Fruit fly (Drosophila melanogaster) whole organism, embryonic: ENCODE results near the gene crol.

Experiments
- ATbp ChIP-seq: fragments of 200-800 bp; sonication (Bioruptor generic); optimal IDR thresholded peaks from 2 replicates; lab custom pipeline; 2017; ENCODE audit warnings: missing biosample characterization, mild to moderate bottlenecking, missing genetic modification characterization, missing genetic modification reagents
- Atf3 ChIP-seq: fragments of 200-800 bp; sonication (Bioruptor generic); optimal IDR thresholded peaks from 3 replicates; lab custom pipeline; 2016; ENCODE audit warnings: missing biosample characterization, missing genetic modification characterization
- CG10267 ChIP-seq: fragments of 200-800 bp; sonication (Bioruptor generic); optimal IDR thresholded peaks from 2 replicates; lab custom pipeline; 2018; ENCODE audit warnings: missing biosample characterization, mild to moderate bottlenecking, missing genetic modification characterization, moderate library complexity
- CG11398 ChIP-seq: fragments of 200-800 bp; sonication (Bioruptor generic); optimal IDR thresholded peaks from 2 replicates; lab custom pipeline; 2016; ENCODE audit warnings: missing biosample characterization, missing genetic modification characterization
- CG14860 ChIP-seq: fragments of 200-800 bp; sonication (Bioruptor generic); IDR thresholded peaks from 3 replicates; pipeline ENCODE4 v1.3.6; 2022; ENCODE audit warnings: missing biosample characterization, missing genetic modification characterization; ENCODE audit not compliant: partially characterized antibody
- CG15269 ChIP-seq: fragments of 200-800 bp; sonication (Bioruptor generic); optimal IDR thresholded peaks from 2 replicates; lab custom pipeline; 2018; ENCODE audit warnings: missing biosample characterization, mild to moderate bottlenecking, missing genetic modification characterization, moderate library complexity
- CG15696 ChIP-seq: fragments of 200-800 bp; sonication (Bioruptor generic); optimal IDR thresholded peaks from 2 replicates; lab custom pipeline; 2019; ENCODE audit warnings: missing biosample characterization, mild to moderate bottlenecking, missing genetic modification characterization, moderate library complexity
- CG1602 ChIP-seq: fragments of 200-800 bp; sonication (Bioruptor generic); optimal IDR thresholded peaks from 3 replicates; lab custom pipeline; 2016; ENCODE audit warnings: missing biosample characterization, missing genetic modification characterization
- CG1603 ChIP-seq: fragments of 200-800 bp; sonication (Bioruptor generic); optimal IDR thresholded peaks from 2 replicates; lab custom pipeline; 2019; ENCODE audit warnings: missing biosample characterization, mild to moderate bottlenecking, missing genetic modification characterization, moderate library complexity
- CG1647 ChIP-seq: fragments of 200-800 bp; sonication (Bioruptor generic); optimal IDR thresholded peaks from 3 replicates; lab custom pipeline; 2016; ENCODE audit warnings: missing biosample characterization, missing genetic modification characterization
- CG18011 ChIP-seq: fragments of 200-800 bp; sonication (Bioruptor generic); optimal IDR thresholded peaks from 2 replicates; lab custom pipeline; 2017; ENCODE audit warnings: missing biosample characterization, missing genetic modification characterization, mild to moderate bottlenecking, moderate library complexity, missing genotype
- CG18476 ChIP-seq: fragments of 200-800 bp; sonication (Bioruptor generic); optimal IDR thresholded peaks from 2 replicates; lab custom pipeline; 2016; ENCODE audit warnings: missing biosample characterization, mild to moderate bottlenecking, missing genetic modification characterization
- CG30403 ChIP-seq: fragments of 200-800 bp; sonication (Bioruptor generic); optimal IDR thresholded peaks from 3 replicates; lab custom pipeline; 2016; ENCODE audit warnings: missing biosample characterization, missing genetic modification characterization
- CG3838 ChIP-seq: fragments of 200-800 bp; sonication (Bioruptor generic); optimal IDR thresholded peaks from 3 replicates; lab custom pipeline; 2016; ENCODE audit warnings: missing biosample characterization, missing genetic modification characterization
- CG4282 ChIP-seq: fragments of 200-800 bp; sonication (Bioruptor generic); optimal IDR thresholded peaks from 2 replicates; lab custom pipeline; 2016; ENCODE audit warnings: missing biosample characterization, missing genetic modification characterization
- CG7357 ChIP-seq: fragments of 200-800 bp; sonication (Bioruptor generic); IDR thresholded peaks from 3 replicates; pipeline ENCODE4 v1.3.6; 2022; ENCODE audit warnings: missing biosample characterization, missing genetic modification characterization
- CG7963 ChIP-seq: fragments of 200-800 bp; sonication (Bioruptor generic); IDR thresholded peaks from 3 replicates; pipeline ENCODE4 v1.3.6; 2022; ENCODE audit warnings: missing biosample characterization, missing genetic modification characterization; ENCODE audit not compliant: partially characterized antibody
- CG8765 ChIP-seq: fragments of 200-800 bp; sonication (Bioruptor generic); IDR thresholded peaks from 2 replicates; pipeline ENCODE4 v1.3.6; 2022; ENCODE audit warnings: missing biosample characterization, missing genetic modification characterization
- CkIIα-i1 ChIP-seq: fragments of 200-800 bp; sonication (Bioruptor generic); IDR thresholded peaks from 2 replicates; pipeline ENCODE4 v1.3.6; 2022; ENCODE audit warnings: missing biosample characterization, missing genetic modification characterization
- Dref ChIP-seq: fragments of 200-800 bp; sonication (Bioruptor generic); IDR thresholded peaks from 2 replicates; pipeline ENCODE4 v1.3.6; 2022; ENCODE audit warnings: missing biosample characterization, missing genetic modification characterization
- HLHmδ ChIP-seq: fragments of 200-800 bp; sonication (Bioruptor generic); optimal IDR thresholded peaks from 2 replicates; lab custom pipeline; 2018; ENCODE audit warnings: missing biosample characterization, mild to moderate bottlenecking, missing genetic modification characterization, moderate library complexity
- Hand ChIP-seq: fragments of 200-800 bp; sonication (Bioruptor generic); optimal IDR thresholded peaks from 2 replicates; lab custom pipeline; 2017; ENCODE audit warnings: mild to moderate bottlenecking, missing biosample characterization, missing genetic modification reagents, missing genetic modification characterization
- HmgZ ChIP-seq: fragments of 200-800 bp; sonication (Bioruptor generic); optimal IDR thresholded peaks from 2 replicates; lab custom pipeline; 2018; ENCODE audit warnings: missing biosample characterization, mild to moderate bottlenecking, missing genetic modification characterization
- Lhr ChIP-seq: fragments of 200-800 bp; sonication (Bioruptor generic); optimal IDR thresholded peaks from 3 replicates; lab custom pipeline; 2017; ENCODE audit warnings: mild to moderate bottlenecking, missing biosample characterization, missing genetic modification reagents, missing genetic modification characterization
- Meics ChIP-seq: fragments of 200-800 bp; sonication (Bioruptor generic); optimal IDR thresholded peaks from 2 replicates; lab custom pipeline; 2017; ENCODE audit warnings: missing biosample characterization, mild to moderate bottlenecking, missing genetic modification characterization
- Pdp1 ChIP-seq, 2 experiments: fragments of 200-800 bp; sonication (Bioruptor generic); optimal IDR thresholded peaks; 3 replicates each; lab custom pipeline; 2016; ENCODE audit warnings: missing biosample characterization in 2 of 2, missing genetic modification characterization in 2 of 2, mild to moderate bottlenecking in 1 of 2, moderate library complexity in 1 of 2
- Scr ChIP-seq: fragments of 200-800 bp; sonication (Bioruptor generic); IDR thresholded peaks from 2 replicates; pipeline ENCODE4 v1.3.6; 2022; ENCODE audit warnings: missing biosample characterization, missing genetic modification characterization; ENCODE audit not compliant: partially characterized antibody
- amos ChIP-seq: fragments of 200-800 bp; sonication (Bioruptor generic); IDR thresholded peaks from 2 replicates; pipeline ENCODE4 v1.3.6; 2022; ENCODE audit warnings: missing biosample characterization, missing genetic modification characterization; ENCODE audit not compliant: partially characterized antibody
- aop ChIP-seq: fragments of 200-800 bp; sonication (Bioruptor generic); IDR thresholded peaks from 2 replicates; pipeline ENCODE4 v1.3.6; 2022; ENCODE audit warnings: missing biosample characterization, missing genetic modification characterization
- ara ChIP-seq: fragments of 200-800 bp; sonication (Bioruptor generic); IDR thresholded peaks from 2 replicates; pipeline ENCODE4 v1.3.6; 2022; ENCODE audit warnings: missing biosample characterization, missing genetic modification characterization
- ash1 ChIP-seq: fragments of 200-800 bp; sonication (Bioruptor generic); optimal IDR thresholded peaks from 2 replicates; lab custom pipeline; 2018; ENCODE audit warnings: missing biosample characterization, mild to moderate bottlenecking, missing genetic modification characterization
- ato ChIP-seq: fragments of 200-800 bp; sonication (Bioruptor generic); IDR thresholded peaks from 2 replicates; pipeline ENCODE4 v1.3.6; 2022; ENCODE audit warnings: missing biosample characterization, missing genetic modification characterization; ENCODE audit not compliant: partially characterized antibody
- bbx ChIP-seq: fragments of 200-800 bp; sonication (Bioruptor generic); IDR thresholded peaks from 2 replicates; pipeline ENCODE4 v1.3.6; 2022; ENCODE audit warnings: missing biosample characterization, missing genetic modification characterization; ENCODE audit not compliant: partially characterized antibody
- corto ChIP-seq: fragments of 200-800 bp; sonication (Bioruptor generic); optimal IDR thresholded peaks from 2 replicates; lab custom pipeline; 2016; ENCODE audit warnings: missing biosample characterization, mild to moderate bottlenecking, missing genetic modification characterization, moderate library complexity
- eyg ChIP-seq: fragments of 200-800 bp; sonication (Bioruptor generic); optimal IDR thresholded peaks from 3 replicates; lab custom pipeline; 2016; ENCODE audit warnings: missing biosample characterization, missing genetic modification characterization
- gcm2 ChIP-seq: fragments of 200-800 bp; sonication (Bioruptor generic); optimal IDR thresholded peaks from 2 replicates; lab custom pipeline; 2016; ENCODE audit warnings: missing biosample characterization, missing genetic modification characterization
- grau ChIP-seq: fragments of 200-800 bp; optimal IDR thresholded peaks from 3 replicates; lab custom pipeline; 2019; ENCODE audit warnings: missing biosample characterization, mild to moderate bottlenecking, missing genetic modification characterization, moderate library complexity
- gro ChIP-seq: fragments of 200-800 bp; sonication (Bioruptor generic); optimal IDR thresholded peaks from 2 replicates; lab custom pipeline; 2016; ENCODE audit warnings: missing biosample characterization, missing genetic modification characterization
- hbn ChIP-seq: fragments of 200-800 bp; sonication (Bioruptor generic); IDR thresholded peaks from 2 replicates; pipeline ENCODE4 v1.3.6; 2022; ENCODE audit warnings: missing biosample characterization, missing genetic modification characterization; ENCODE audit not compliant: partially characterized antibody
- insv ChIP-seq, 2 experiments: fragments of 200-800 bp; sonication (Bioruptor generic); optimal IDR thresholded peaks; 3 replicates each; lab custom pipeline; 2016 to 2018; ENCODE audit warnings: missing biosample characterization in 2 of 2, missing genetic modification characterization in 2 of 2
- jigr1 ChIP-seq: fragments of 200-800 bp; sonication (Bioruptor generic); IDR thresholded peaks from 3 replicates; pipeline ENCODE4 v1.3.6; 2022; ENCODE audit warnings: missing biosample characterization, missing genetic modification characterization
- jumu ChIP-seq: fragments of 200-800 bp; sonication (Bioruptor generic); optimal IDR thresholded peaks from 3 replicates; lab custom pipeline; 2016; ENCODE audit warnings: missing biosample characterization, missing genetic modification characterization
- kah ChIP-seq: fragments of 200-800 bp; sonication (Bioruptor generic); optimal IDR thresholded peaks from 2 replicates; lab custom pipeline; 2018; ENCODE audit warnings: missing biosample characterization, mild to moderate bottlenecking, missing genetic modification characterization
- maf-S ChIP-seq: fragments of 200-800 bp; sonication (Bioruptor generic); optimal IDR thresholded peaks from 2 replicates; lab custom pipeline; 2016; ENCODE audit warnings: missing biosample characterization, missing genetic modification characterization
- nerfin-2 ChIP-seq: fragments of 200-800 bp; sonication (Bioruptor generic); IDR thresholded peaks from 2 replicates; pipeline ENCODE4 v1.3.6; 2022; ENCODE audit warnings: missing biosample characterization, missing genetic modification characterization; ENCODE audit not compliant: partially characterized antibody
- nom ChIP-seq: fragments of 200-800 bp; sonication (Bioruptor generic); optimal IDR thresholded peaks from 2 replicates; lab custom pipeline; 2017; ENCODE audit warnings: missing biosample characterization, missing genetic modification characterization, mild to moderate bottlenecking, moderate library complexity, missing genetic modification reagents
- repo ChIP-seq: fragments of 200-800 bp; sonication (Bioruptor generic); optimal IDR thresholded peaks from 2 replicates; lab custom pipeline; 2016; ENCODE audit warnings: missing biosample characterization, missing genetic modification characterization
- vnd ChIP-seq: fragments of 200-800 bp; sonication (Bioruptor generic); IDR thresholded peaks from 3 replicates; pipeline ENCODE4 v1.3.6; 2022; ENCODE audit warnings: missing biosample characterization, missing genetic modification characterization; ENCODE audit not compliant: partially characterized antibody

Gene crol

DNA sequence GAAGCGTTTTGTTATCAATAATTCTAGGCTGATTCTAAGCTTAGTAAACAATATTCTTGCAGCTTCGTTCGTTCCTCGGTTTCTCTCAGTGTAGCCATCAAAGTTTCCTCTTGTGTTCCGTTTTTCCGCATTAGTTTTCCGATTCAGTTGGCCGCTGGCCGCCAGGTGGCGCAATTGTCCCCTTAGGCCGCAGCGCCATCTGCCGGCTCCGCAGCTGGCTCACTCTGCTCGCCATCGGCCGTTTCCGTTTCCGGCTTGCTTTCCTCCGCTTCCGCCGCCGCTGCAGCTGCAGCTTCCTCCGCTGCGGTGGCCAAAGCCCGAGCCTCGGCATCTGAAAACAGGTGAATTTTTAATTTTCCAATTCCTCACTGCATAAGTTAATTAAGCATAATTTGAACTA is 7.1 kb upstream of the crol start (continued):
- peak; percentile 80 for TF ChIP-seq CG18011 (GFP tag; lab: Kevin White, UChicago)
- peak; percentile 63; the same call in 2 of the 3 replicates for TF ChIP-seq CG7357 (GFP tag; lab: Robert Waterston, UW)
- TF ChIP-seq jigr1 (GFP tag; lab: Robert Waterston, UW), result peak; percentile 62; the same call in 1 of the 3 replicates
- TF ChIP-seq insv (GFP tag; optimal IDR thresholded peaks at IDR 0.05; lab: Kevin White, UChicago), result peak in 1 of 2 experiments; percentile 83
- peak; percentile 98 for TF ChIP-seq ATbp
- no peak for TF ChIP-seq corto (GFP tag; lab: Kevin White, UChicago)
- peak; percentile 85 for TF ChIP-seq CG1647 (GFP tag; lab: Kevin White, UChicago)
- no peak for TF ChIP-seq ato (GFP tag; lab: Robert Waterston, UW)
- TF ChIP-seq kah (GFP tag; lab: Kevin White, UChicago), result peak; percentile 93
- TF ChIP-seq gcm2 (GFP tag; lab: Kevin White, UChicago), result peak; percentile 77
- peak; percentile 79 for TF ChIP-seq Hand (GFP tag; lab: Kevin White, UChicago)
- peak; percentile 83 for TF ChIP-seq maf-S
- TF ChIP-seq CG3838 (GFP tag; lab: Kevin White, UChicago), result peak; percentile 86
- peak; percentile 82 for TF ChIP-seq CG4282 (GFP tag; lab: Kevin White, UChicago)
- peak; percentile 82 for TF ChIP-seq CG1602

DNA sequence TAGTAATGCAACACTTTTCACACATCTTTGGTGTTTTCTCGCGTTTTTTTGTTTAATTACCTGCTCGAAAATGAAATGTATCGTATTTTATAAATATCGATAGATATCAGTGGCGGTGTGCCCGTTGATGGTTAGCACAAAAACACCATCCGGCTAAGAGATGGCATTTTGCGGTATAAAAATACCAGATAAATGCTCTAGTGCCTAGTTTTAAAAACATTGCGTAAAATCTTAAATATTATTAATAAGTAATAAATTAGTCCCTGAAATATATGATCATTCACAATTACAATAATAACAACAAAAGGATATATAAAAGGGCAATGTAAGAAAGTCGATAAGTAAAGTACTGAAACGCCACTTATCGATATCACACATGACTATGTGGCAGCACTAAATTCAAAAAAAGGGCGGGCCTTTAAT is 4.4 kb upstream of the crol start, which contains the start of gene CycY:
Gene CycY, minus strand, starts transcription at position 116 of the 423 bp plus-strand sequence.
- no peak for TF ChIP-seq repo (GFP tag; lab: Kevin White, UChicago)
- peak; percentile 66 for TF ChIP-seq hbn
- TF ChIP-seq CG30403 (GFP tag; lab: Kevin White, UChicago), result peak; percentile 34
- no peak for TF ChIP-seq ash1 (GFP tag; lab: Kevin White, UChicago)
- peak; percentile 79 for TF ChIP-seq Scr (GFP tag; lab: Robert Waterston, UW)
- peak; percentile 29 for TF ChIP-seq CG1603 (tag; lab: Kevin White, UChicago)
- no peak for TF ChIP-seq CG18476 (GFP tag; lab: Kevin White, UChicago)
- 0 out of 3 replicates have a peak, but pooled peaks have one; percentile 21 for TF ChIP-seq CG7963 (GFP tag; lab: Robert Waterston, UW)
- peak; percentile 36 for TF ChIP-seq HmgZ (tag; lab: Kevin White, UChicago)
- peak; percentile 20; the same call in 1 of the 3 replicates for TF ChIP-seq CG14860 (GFP tag; lab: Robert Waterston, UW)
- TF ChIP-seq HLHmδ (GFP tag; lab: Kevin White, UChicago), result no peak
- 0 out of 2 replicates have a peak, but pooled peaks have one; percentile 46 for TF ChIP-seq nerfin-2 (GFP tag; lab: Robert Waterston, UW)
- no peak for TF ChIP-seq eyg (GFP tag; lab: Kevin White, UChicago)
- peak; percentile 73 for TF ChIP-seq CG10267
- TF ChIP-seq Meics (GFP tag; lab: Kevin White, UChicago), result no peak
- TF ChIP-seq CG8765 (GFP tag; lab: Robert Waterston, UW), result no peak
- peak; percentile 51; the same call in 1 of the 2 replicates for TF ChIP-seq bbx (GFP tag; lab: Robert Waterston, UW)
- no peak for TF ChIP-seq ara (GFP tag; lab: Robert Waterston, UW)
- TF ChIP-seq jumu (GFP tag; lab: Kevin White, UChicago), result no peak
- TF ChIP-seq Lhr (GFP tag; lab: Kevin White, UChicago), result peak; percentile 78
- no peak for TF ChIP-seq aop
- TF ChIP-seq CG11398, result no peak
- TF ChIP-seq CkIIα-i1 (GFP tag; lab: Robert Waterston, UW), result no peak
- TF ChIP-seq vnd, result peak; percentile 41; the same call in 1 of the 3 replicates
- no peak for TF ChIP-seq nom (GFP tag; lab: Kevin White, UChicago)
- TF ChIP-seq CG15269 (tag; lab: Kevin White, UChicago), result no peak
- peak; percentile 64 for TF ChIP-seq Dref (GFP tag; lab: Robert Waterston, UW)
- peak; percentile 24 for TF ChIP-seq grau (tag; lab: Kevin White, UChicago)
- TF ChIP-seq CG15696 (tag; lab: Kevin White, UChicago), result peak; percentile 15
- no peak for TF ChIP-seq gro (GFP tag; lab: Kevin White, UChicago)
- TF ChIP-seq amos (GFP tag; lab: Robert Waterston, UW), result peak; percentile 68
- TF ChIP-seq Pdp1 (GFP tag; optimal IDR thresholded peaks at IDR 0.05; lab: Kevin White, UChicago), result peak in 1 of 2 experiments; percentile 19
- TF ChIP-seq Atf3 (GFP tag; lab: Kevin White, UChicago), result no peak
